Fruit fly (Drosophila melanogaster) whole organism, embryonic: ENCODE results near the gene Syt1.

Experiments used
- CG10543 ChIP-seq: fragments of 200-800 bp; sonication (Bioruptor generic); optimal IDR thresholded peaks from 3 replicates; lab custom pipeline; 2017; ENCODE audit warnings: missing biosample characterization, mild to moderate bottlenecking, missing genetic modification characterization, moderate library complexity
- CG11247 ChIP-seq: fragments of 200-800 bp; sonication (Bioruptor generic); IDR thresholded peaks from 2 replicates; pipeline ENCODE4 v1.3.6; 2022; ENCODE audit warnings: missing biosample characterization, missing genetic modification characterization
- CG12155 ChIP-seq: fragments of 200-800 bp; sonication (Bioruptor generic); optimal IDR thresholded peaks from 3 replicates; lab custom pipeline; 2016; ENCODE audit warnings: missing biosample characterization, missing genetic modification characterization
- CG12236 ChIP-seq: fragments of 200-800 bp; sonication (Bioruptor generic); optimal IDR thresholded peaks from 2 replicates; lab custom pipeline; 2016; ENCODE audit warnings: missing biosample characterization, missing genetic modification characterization
- CG13424 ChIP-seq: fragments of 200-800 bp; sonication (Bioruptor generic); optimal IDR thresholded peaks from 2 replicates; lab custom pipeline; 2019; ENCODE audit warnings: missing biosample characterization, mild to moderate bottlenecking, missing genetic modification characterization, moderate library complexity
- CG14667 ChIP-seq: fragments of 200-800 bp; sonication (Bioruptor generic); IDR thresholded peaks from 2 replicates; pipeline ENCODE4 v1.3.6; 2022; ENCODE audit warnings: missing biosample characterization, missing genetic modification characterization
- CG15073 ChIP-seq: fragments of 200-800 bp; sonication (Bioruptor generic); optimal IDR thresholded peaks from 2 replicates; lab custom pipeline; 2016; ENCODE audit warnings: missing biosample characterization, missing genetic modification characterization
- CG15479 ChIP-seq: fragments of 200-800 bp; sonication (Bioruptor generic); optimal IDR thresholded peaks from 3 replicates; lab custom pipeline; 2019; ENCODE audit warnings: missing biosample characterization, mild to moderate bottlenecking, missing genetic modification characterization, moderate library complexity
- CG15514 ChIP-seq: fragments of 200-800 bp; sonication (Bioruptor generic); optimal IDR thresholded peaks from 3 replicates; lab custom pipeline; 2017; ENCODE audit warnings: missing biosample characterization, missing genetic modification characterization, mild to moderate bottlenecking, moderate library complexity, missing genetic modification reagents
- CG1603 ChIP-seq: fragments of 200-800 bp; sonication (Bioruptor generic); optimal IDR thresholded peaks from 2 replicates; lab custom pipeline; 2019; ENCODE audit warnings: missing biosample characterization, mild to moderate bottlenecking, missing genetic modification characterization, moderate library complexity
- CG18764 ChIP-seq: fragments of 200-800 bp; sonication (Bioruptor generic); optimal IDR thresholded peaks from 3 replicates; lab custom pipeline; 2016; ENCODE audit warnings: missing biosample characterization, missing genetic modification characterization
- CG2202 ChIP-seq: fragments of 200-800 bp; sonication (Bioruptor generic); optimal IDR thresholded peaks from 2 replicates; lab custom pipeline; 2018; ENCODE audit warnings: missing biosample characterization, mild to moderate bottlenecking, missing genetic modification characterization
- CG3065 ChIP-seq: fragments of 200-800 bp; sonication (Bioruptor generic); optimal IDR thresholded peaks from 2 replicates; lab custom pipeline; 2016; ENCODE audit warnings: missing biosample characterization, missing genetic modification characterization
- CG31224 ChIP-seq: fragments of 200-800 bp; sonication (Bioruptor generic); IDR thresholded peaks from 2 replicates; pipeline ENCODE4 v1.3.6; 2022; ENCODE audit warnings: missing biosample characterization, missing genetic modification characterization
- CG31365 ChIP-seq: fragments of 200-800 bp; sonication (Bioruptor generic); optimal IDR thresholded peaks from 2 replicates; lab custom pipeline; 2018; ENCODE audit warnings: missing biosample characterization, mild to moderate bottlenecking, missing genetic modification characterization
- CG31441 ChIP-seq: fragments of 200-800 bp; sonication (Bioruptor generic); IDR thresholded peaks from 2 replicates; pipeline ENCODE4 v1.3.6; 2022; ENCODE audit warnings: missing biosample characterization, missing genetic modification characterization
- CG34376 ChIP-seq: fragments of 200-800 bp; sonication (Bioruptor generic); optimal IDR thresholded peaks from 2 replicates; lab custom pipeline; 2018; ENCODE audit warnings: missing biosample characterization, mild to moderate bottlenecking, missing genetic modification characterization
- CG3995 ChIP-seq: fragments of 200-800 bp; sonication (Bioruptor generic); optimal IDR thresholded peaks from 3 replicates; lab custom pipeline; 2016; ENCODE audit warnings: missing biosample characterization, missing genetic modification characterization
- CG4360 ChIP-seq: fragments of 200-800 bp; sonication (Bioruptor generic); IDR thresholded peaks from 2 replicates; pipeline ENCODE4 v1.3.6; 2022; ENCODE audit warnings: missing biosample characterization, missing genetic modification characterization
- CG4707 ChIP-seq: fragments of 200-800 bp; sonication (Bioruptor generic); optimal IDR thresholded peaks from 2 replicates; lab custom pipeline; 2018; ENCODE audit warnings: missing biosample characterization, mild to moderate bottlenecking, missing genetic modification characterization, moderate library complexity
- CG4730 ChIP-seq: fragments of 200-800 bp; sonication (Bioruptor generic); IDR thresholded peaks from 2 replicates; pipeline ENCODE4 v1.3.6; 2022; ENCODE audit warnings: missing biosample characterization, missing genetic modification characterization
- CG6854 ChIP-seq: fragments of 200-800 bp; sonication (Bioruptor generic); optimal IDR thresholded peaks from 3 replicates; lab custom pipeline; 2017; ENCODE audit warnings: missing biosample characterization, mild to moderate bottlenecking, missing genetic modification characterization
- CG8478 ChIP-seq: fragments of >200 bp; optimal IDR thresholded peaks from 2 replicates; lab custom pipeline; 2018
- CG9609 ChIP-seq: fragments of 200-800 bp; sonication (Bioruptor generic); optimal IDR thresholded peaks from 3 replicates; lab custom pipeline; 2016; ENCODE audit warnings: missing biosample characterization, missing genetic modification characterization
- Dad ChIP-seq: fragments of 200-800 bp; sonication (Bioruptor generic); optimal IDR thresholded peaks from 3 replicates; lab custom pipeline; 2016; ENCODE audit warnings: missing biosample characterization, missing genetic modification characterization
- Dip2 ChIP-seq: fragments of 200-800 bp; sonication (Bioruptor generic); IDR thresholded peaks from 2 replicates; pipeline ENCODE4 v1.3.6; 2022; ENCODE audit warnings: missing biosample characterization, missing genetic modification characterization
- Dref ChIP-seq: fragments of 200-800 bp; sonication (Bioruptor generic); IDR thresholded peaks from 2 replicates; pipeline ENCODE4 v1.3.6; 2022; ENCODE audit warnings: missing biosample characterization, missing genetic modification characterization
- Hey ChIP-seq: fragments of 200-800 bp; sonication (Bioruptor generic); optimal IDR thresholded peaks from 3 replicates; lab custom pipeline; 2018; ENCODE audit warnings: missing biosample characterization, mild to moderate bottlenecking, missing genetic modification characterization
- HmgD ChIP-seq: fragments of 200-800 bp; sonication (Bioruptor generic); optimal IDR thresholded peaks from 3 replicates; lab custom pipeline; 2016; ENCODE audit warnings: missing biosample characterization, missing genetic modification characterization
- Hr39 ChIP-seq: fragments of >200 bp; optimal IDR thresholded peaks from 2 replicates; lab custom pipeline; 2017
- Nf-YA ChIP-seq: fragments of 200-800 bp; sonication (Bioruptor generic); IDR thresholded peaks from 2 replicates; pipeline ENCODE4 v1.3.6; 2022; ENCODE audit warnings: missing biosample characterization, missing genetic modification characterization
- Ptx1 ChIP-seq: fragments of 200-800 bp; sonication (Bioruptor generic); IDR thresholded peaks from 2 replicates; pipeline ENCODE4 v1.3.6; 2022; ENCODE audit warnings: missing biosample characterization, missing genetic modification characterization
- Taf1 ChIP-seq: fragments of 200-800 bp; sonication (Bioruptor generic); IDR thresholded peaks from 2 replicates; pipeline ENCODE4 v1.3.6; 2022; ENCODE audit warnings: missing biosample characterization, missing genetic modification characterization
- Xbp1 ChIP-seq: fragments of 200-800 bp; sonication (Bioruptor generic); optimal IDR thresholded peaks from 3 replicates; lab custom pipeline; 2016; ENCODE audit warnings: missing biosample characterization, mild to moderate bottlenecking, missing genetic modification characterization
- abd-A ChIP-seq: fragments of 200-800 bp; sonication (Bioruptor generic); optimal IDR thresholded peaks from 3 replicates; lab custom pipeline; 2019; ENCODE audit warnings: missing biosample characterization, mild to moderate bottlenecking, missing genetic modification characterization, moderate library complexity
- bcd ChIP-seq: fragments of 200-800 bp; sonication (Bioruptor generic); optimal IDR thresholded peaks from 2 replicates; lab custom pipeline; 2017; ENCODE audit warnings: missing biosample characterization, mild to moderate bottlenecking, missing genetic modification characterization
- crp ChIP-seq, 2 experiments: fragments of 200-800 bp; sonication (Bioruptor generic); optimal IDR thresholded peaks; 2 replicates in 1 of 2; 3 replicates in 1 of 2; lab custom pipeline; 2017; ENCODE audit warnings: missing biosample characterization in 2 of 2, missing genetic modification characterization in 2 of 2, mild to moderate bottlenecking in 1 of 2, moderate library complexity in 1 of 2
- da ChIP-seq: fragments of 200-800 bp; sonication (Bioruptor generic); optimal IDR thresholded peaks from 2 replicates; lab custom pipeline; 2016; ENCODE audit warnings: missing biosample characterization, missing genetic modification characterization
- fd102C ChIP-seq: fragments of 200-800 bp; sonication (Bioruptor generic); optimal IDR thresholded peaks from 2 replicates; lab custom pipeline; 2018; ENCODE audit warnings: missing biosample characterization, mild to moderate bottlenecking, missing genetic modification characterization, moderate library complexity
- fd3F ChIP-seq: fragments of 200-800 bp; sonication (Bioruptor generic); optimal IDR thresholded peaks from 2 replicates; lab custom pipeline; 2018; ENCODE audit warnings: missing biosample characterization, mild to moderate bottlenecking, missing genetic modification characterization, moderate library complexity
- fru ChIP-seq: fragments of >200 bp; optimal IDR thresholded peaks from 2 replicates; lab custom pipeline; 2017
- fu2 ChIP-seq: fragments of 200-800 bp; sonication (Bioruptor generic); optimal IDR thresholded peaks from 2 replicates; lab custom pipeline; 2016; ENCODE audit warnings: missing biosample characterization, missing genetic modification characterization
- gem ChIP-seq: fragments of 200-800 bp; sonication (Bioruptor generic); optimal IDR thresholded peaks from 2 replicates; lab custom pipeline; 2019; ENCODE audit warnings: missing biosample characterization, mild to moderate bottlenecking, missing genetic modification characterization, moderate library complexity
- gfzf ChIP-seq: fragments of 200-800 bp; sonication (Bioruptor generic); optimal IDR thresholded peaks from 2 replicates; lab custom pipeline; 2016; ENCODE audit warnings: missing biosample characterization, mild to moderate bottlenecking, missing genetic modification characterization, moderate library complexity
- jumu ChIP-seq: fragments of 200-800 bp; sonication (Bioruptor generic); optimal IDR thresholded peaks from 3 replicates; lab custom pipeline; 2016; ENCODE audit warnings: missing biosample characterization, missing genetic modification characterization
- pfk ChIP-seq: fragments of 200-800 bp; sonication (Bioruptor generic); optimal IDR thresholded peaks from 2 replicates; lab custom pipeline; 2018; ENCODE audit warnings: missing biosample characterization, mild to moderate bottlenecking, missing genetic modification characterization, moderate library complexity
- pita ChIP-seq: fragments of 200-800 bp; sonication (Bioruptor generic); optimal IDR thresholded peaks from 2 replicates; lab custom pipeline; 2017; ENCODE audit warnings: missing biosample characterization, mild to moderate bottlenecking, missing genetic modification characterization
- repo ChIP-seq: fragments of 200-800 bp; sonication (Bioruptor generic); optimal IDR thresholded peaks from 2 replicates; lab custom pipeline; 2016; ENCODE audit warnings: missing biosample characterization, missing genetic modification characterization
- sim ChIP-seq: fragments of 200-800 bp; sonication (Bioruptor generic); IDR thresholded peaks from 2 replicates; pipeline ENCODE4 v1.3.6; 2022; ENCODE audit warnings: missing biosample characterization, missing genetic modification characterization
- slbo ChIP-seq: fragments of 200-800 bp; sonication (Bioruptor generic); IDR thresholded peaks from 2 replicates; pipeline ENCODE4 v1.3.6; 2022; ENCODE audit warnings: missing biosample characterization, missing genetic modification characterization
- sob ChIP-seq: fragments of 200-800 bp; sonication (Bioruptor generic); IDR thresholded peaks from 2 replicates; pipeline ENCODE4 v1.3.6; 2022; ENCODE audit warnings: missing biosample characterization, missing genetic modification characterization
- ttk ChIP-seq: fragments of 200-800 bp; sonication (Bioruptor generic); IDR thresholded peaks from 2 replicates; pipeline ENCODE4 v2.1.2; 2022; ENCODE audit warnings: missing biosample characterization, missing genetic modification characterization
- wek ChIP-seq: fragments of 200-800 bp; sonication (Bioruptor generic); optimal IDR thresholded peaks from 3 replicates; lab custom pipeline; 2018; ENCODE audit warnings: missing biosample characterization, mild to moderate bottlenecking, missing genetic modification characterization, moderate library complexity

The Syt1 gene

dm6 chr2L:2723100-2723499 is 76.7 kb downstream of the Syt1 start (continued):
- TF ChIP-seq Dip2 (GFP tag; lab: Robert Waterston, UW), result no peak
- no peak for TF ChIP-seq CG3065
- no peak for TF ChIP-seq CG2202 (tag; lab: Kevin White, UChicago)
- TF ChIP-seq slbo (GFP tag; lab: Robert Waterston, UW), result peak; percentile 68; the same call in 1 of the 2 replicates
- no peak for TF ChIP-seq CG15073
- no peak for TF ChIP-seq jumu (GFP tag; lab: Kevin White, UChicago)
- peak; percentile 12 for TF ChIP-seq bcd (GFP tag; lab: Kevin White, UChicago)
- TF ChIP-seq CG18764 (GFP tag; lab: Kevin White, UChicago), result no peak
- no peak for TF ChIP-seq CG15479
- no peak for TF ChIP-seq CG8478 (lab: Kevin White, UChicago)
- TF ChIP-seq CG31365 (tag; lab: Kevin White, UChicago), result no peak
- peak; percentile 8 for TF ChIP-seq CG13424 (tag; lab: Kevin White, UChicago)
- TF ChIP-seq pfk (GFP tag; lab: Kevin White, UChicago), result no peak
- no peak for TF ChIP-seq pita (GFP tag; lab: Kevin White, UChicago)
- no peak for TF ChIP-seq fru
- TF ChIP-seq Dad (GFP tag; lab: Kevin White, UChicago), result no peak
- TF ChIP-seq CG9609 (GFP tag; lab: Kevin White, UChicago), result no peak
- TF ChIP-seq CG4730 (GFP tag; lab: Robert Waterston, UW), result no peak
- TF ChIP-seq Hr39, result no peak
- TF ChIP-seq CG12236, result no peak
- no peak for TF ChIP-seq CG6854 (GFP tag; lab: Kevin White, UChicago)
- TF ChIP-seq wek (GFP tag; lab: Kevin White, UChicago), result no peak
- peak; percentile 52; the same call in 1 of the 2 replicates for TF ChIP-seq sob (GFP tag; lab: Robert Waterston, UW)
- no peak for TF ChIP-seq repo (GFP tag; lab: Kevin White, UChicago)
- TF ChIP-seq Hey (tag; lab: Kevin White, UChicago), result no peak
- peak; percentile 15 for TF ChIP-seq CG15514
- TF ChIP-seq CG3995, result no peak
- no peak for TF ChIP-seq Ptx1 (GFP tag; lab: Robert Waterston, UW)
- TF ChIP-seq CG14667 (GFP tag; lab: Robert Waterston, UW), result 0 out of 2 replicates have a peak, but pooled peaks have one; percentile 13
- TF ChIP-seq CG10543 (GFP tag; lab: Kevin White, UChicago), result no peak
- no peak for TF ChIP-seq gfzf (GFP tag; lab: Kevin White, UChicago)
- no peak for TF ChIP-seq CG4707 (GFP tag; lab: Kevin White, UChicago)
- no peak for TF ChIP-seq Xbp1 (GFP tag; lab: Kevin White, UChicago)
- TF ChIP-seq gem, result peak; percentile 45
- no peak for TF ChIP-seq Nf-YA
- TF ChIP-seq abd-A (tag; lab: Kevin White, UChicago), result no peak
- TF ChIP-seq Dref, result no peak
- no peak for TF ChIP-seq fd102C (GFP tag; lab: Kevin White, UChicago)
- TF ChIP-seq CG31224, result 0 out of 2 replicates have a peak, but pooled peaks have one; percentile 10
- TF ChIP-seq CG34376 (GFP tag; lab: Kevin White, UChicago), result no peak
- no peak for TF ChIP-seq da (GFP tag; lab: Kevin White, UChicago)
- no peak for TF ChIP-seq sim (GFP tag; lab: Robert Waterston, UW)
- no peak for TF ChIP-seq HmgD (GFP tag; lab: Kevin White, UChicago)
- no peak for TF ChIP-seq CG11247 (GFP tag; lab: Robert Waterston, UW)
- TF ChIP-seq CG31441 (GFP tag; lab: Robert Waterston, UW), result no peak
- no peak for TF ChIP-seq CG12155 (GFP tag; lab: Kevin White, UChicago)
- no peak for TF ChIP-seq Taf1 (GFP tag; lab: Robert Waterston, UW)
- TF ChIP-seq crp (GFP tag; optimal IDR thresholded peaks at IDR 0.05; lab: Kevin White, UChicago), result no peak
- TF ChIP-seq CG1603 (tag; lab: Kevin White, UChicago), result peak; percentile 31
- peak; percentile 33; the same call in 1 of the 2 replicates for TF ChIP-seq ttk (GFP tag; lab: Robert Waterston, UW)
- TF ChIP-seq CG4360 (GFP tag; lab: Robert Waterston, UW), result no peak
- TF ChIP-seq fu2 (GFP tag; lab: Kevin White, UChicago), result no peak
- TF ChIP-seq fd3F (GFP tag; lab: Kevin White, UChicago), result no peak
